Worm (Caenorhabditis elegans): ENCODE results near the gene set-3.

- TF ChIP-seq him-1 (tag; optimal IDR thresholded peaks at IDR 0.05) (no peak), dao-5 (tag; optimal IDR thresholded peaks at IDR 0.05) (no peak), W03F9.2 (tag; optimal IDR thresholded peaks at IDR 0.05) (no peak)
Observed at ce11 chrIII:9730407-9730806, 36.0 kb upstream of the set-3 start.
